Worm (Caenorhabditis elegans) whole organism, young adult: ENCODE measurements around the gene Y15E3A.4.

Experiments
- B0035.1 ChIP-seq: sonication (generic microtip); optimal IDR thresholded peaks from 2 replicates; lab custom pipeline; 2016; ENCODE audit warnings: missing genetic modification characterization, mild to moderate bottlenecking, missing compliant biosample characterization, missing genotype, missing genetic modification reagents
- B0261.1 ChIP-seq: sonication (generic microtip); optimal IDR thresholded peaks from 2 replicates; lab custom pipeline; 2016; ENCODE audit warnings: mild to moderate bottlenecking, missing genetic modification characterization, moderate library complexity, missing compliant biosample characterization
- D2030.7 ChIP-seq: fragments of 200-800 bp; sonication (Bioruptor generic); IDR thresholded peaks from 2 replicates; pipeline ENCODE4 v1.3.6; 2022; ENCODE audit warnings: missing genetic modification reagents, missing genetic modification characterization, missing compliant biosample characterization
- F23B12.7 ChIP-seq: sonication (generic microtip); optimal IDR thresholded peaks from 2 replicates; lab custom pipeline; 2017; ENCODE audit warnings: missing genetic modification characterization, mild to moderate bottlenecking, missing compliant biosample characterization, antibody characterized with exemption, moderate library complexity; ENCODE audit not compliant: insufficient read depth
- F39B2.1 ChIP-seq: fragments of 200-800 bp; sonication (Bioruptor generic); IDR thresholded peaks from 2 replicates; pipeline ENCODE4 v1.3.6; 2022; ENCODE audit warnings: missing genetic modification reagents, missing genetic modification characterization, missing compliant biosample characterization
- K12H6.12 ChIP-seq: fragments of 200-800 bp; sonication (Bioruptor generic); optimal IDR thresholded peaks from 2 replicates; lab custom pipeline; 2018; ENCODE audit warnings: mild to moderate bottlenecking, missing genetic modification characterization, missing compliant biosample characterization
- T07F8.4 ChIP-seq: sonication (generic microtip); optimal IDR thresholded peaks from 2 replicates; lab custom pipeline; 2016; ENCODE audit warnings: mild to moderate bottlenecking, missing genetic modification characterization, moderate library complexity, missing compliant biosample characterization
- Y56A3A.18 ChIP-seq: fragments of 200-800 bp; sonication (Bioruptor generic); IDR thresholded peaks from 2 replicates; pipeline ENCODE4 v1.3.6; 2022; ENCODE audit warnings: missing genetic modification reagents, missing genetic modification characterization, missing compliant biosample characterization
- Y95B8A.8 ChIP-seq: fragments of 200-800 bp; sonication (Bioruptor generic); IDR thresholded peaks from 2 replicates; pipeline ENCODE4 v1.3.6; 2022; ENCODE audit warnings: missing genetic modification reagents, missing genetic modification characterization, missing compliant biosample characterization
- akir-1 ChIP-seq: fragments of 200-800 bp; sonication (Bioruptor generic); optimal IDR thresholded peaks from 2 replicates; lab custom pipeline; 2018; ENCODE audit warnings: mild to moderate bottlenecking, missing genetic modification characterization, moderate library complexity, missing compliant biosample characterization
- athp-1 ChIP-seq: sonication (generic microtip); optimal IDR thresholded peaks from 2 replicates; lab custom pipeline; 2017; ENCODE audit warnings: mild to moderate bottlenecking, missing genetic modification characterization, missing compliant biosample characterization
- attf-5 ChIP-seq: fragments of 200-800 bp; sonication (Bioruptor generic); optimal IDR thresholded peaks from 2 replicates; lab custom pipeline; 2018; ENCODE audit warnings: mild to moderate bottlenecking, missing genetic modification characterization, missing compliant biosample characterization
- attf-6 ChIP-seq: fragments of 200-800 bp; sonication (Bioruptor generic); IDR thresholded peaks from 2 replicates; pipeline ENCODE4 v1.3.6; 2022; ENCODE audit warnings: missing genetic modification reagents, missing genetic modification characterization, missing compliant biosample characterization
- ceh-27 ChIP-seq: fragments of 200-800 bp; sonication (Bioruptor generic); optimal IDR thresholded peaks from 2 replicates; lab custom pipeline; 2018; ENCODE audit warnings: mild to moderate bottlenecking, missing genetic modification characterization, moderate library complexity, missing compliant biosample characterization
- ceh-91 ChIP-seq: fragments of 200-800 bp; sonication (Bioruptor generic); IDR thresholded peaks from 2 replicates; pipeline ENCODE4 v1.3.6; 2022; ENCODE audit warnings: missing genetic modification reagents, missing genetic modification characterization, missing compliant biosample characterization
- chd-7 ChIP-seq: sonication (generic microtip); optimal IDR thresholded peaks from 2 replicates; lab custom pipeline; 2016; ENCODE audit warnings: mild to moderate bottlenecking, missing genetic modification characterization, moderate library complexity, missing compliant biosample characterization
- dox-1 ChIP-seq: fragments of 200-800 bp; sonication (Bioruptor generic); IDR thresholded peaks from 2 replicates; pipeline ENCODE4 v1.3.6; 2022; ENCODE audit warnings: missing genetic modification reagents, missing genetic modification characterization, missing compliant biosample characterization
- ets-4 ChIP-seq: fragments of 200-800 bp; sonication (Bioruptor generic); optimal IDR thresholded peaks from 2 replicates; lab custom pipeline; 2018; ENCODE audit warnings: mild to moderate bottlenecking, missing genetic modification characterization, missing compliant biosample characterization
- fkh-3 ChIP-seq: sonication (generic microtip); optimal IDR thresholded peaks from 2 replicates; lab custom pipeline; 2016; ENCODE audit warnings: mild to moderate bottlenecking, missing genetic modification characterization, missing compliant biosample characterization
- gei-17 ChIP-seq: fragments of 200-800 bp; sonication (Bioruptor generic); optimal IDR thresholded peaks from 2 replicates; lab custom pipeline; 2018; ENCODE audit warnings: mild to moderate bottlenecking, missing genetic modification characterization, missing compliant biosample characterization
- hlh-12 ChIP-seq: sonication (generic microtip); optimal IDR thresholded peaks from 2 replicates; lab custom pipeline; 2016; ENCODE audit warnings: missing genetic modification characterization, missing compliant biosample characterization
- lsl-1 ChIP-seq: fragments of 200-800 bp; sonication (Bioruptor generic); optimal IDR thresholded peaks from 2 replicates; lab custom pipeline; 2018; ENCODE audit warnings: mild to moderate bottlenecking, missing genetic modification characterization, moderate library complexity, missing compliant biosample characterization
- madf-3 ChIP-seq: fragments of 200-800 bp; sonication (Bioruptor generic); IDR thresholded peaks from 2 replicates; pipeline ENCODE4 v1.3.6; 2022; ENCODE audit warnings: missing genetic modification reagents, missing genetic modification characterization, missing compliant biosample characterization
- mcd-1 ChIP-seq: fragments of 200-800 bp; sonication (Bioruptor generic); IDR thresholded peaks from 2 replicates; pipeline ENCODE4 v1.3.6; 2022; ENCODE audit warnings: missing genetic modification reagents, missing genetic modification characterization, missing compliant biosample characterization
- nfya-2 ChIP-seq: fragments of 200-800 bp; sonication (Bioruptor generic); IDR thresholded peaks from 2 replicates; pipeline ENCODE4 v1.3.6; 2022; ENCODE audit warnings: missing genetic modification reagents, missing genetic modification characterization, missing compliant biosample characterization
- nhr-179 ChIP-seq: sonication (generic microtip); optimal IDR thresholded peaks from 2 replicates; lab custom pipeline; 2016; ENCODE audit warnings: mild to moderate bottlenecking, missing genetic modification characterization, missing compliant biosample characterization
- nhr-80 ChIP-seq: sonication (generic microtip); optimal IDR thresholded peaks from 2 replicates; lab custom pipeline; 2016; ENCODE audit warnings: missing genetic modification characterization, missing compliant biosample characterization
- pbrm-1 ChIP-seq: fragments of 200-800 bp; sonication (Bioruptor generic); IDR thresholded peaks from 2 replicates; pipeline ENCODE4 v1.3.6; 2022; ENCODE audit warnings: missing genetic modification reagents, missing genetic modification characterization, missing compliant biosample characterization
- pha-4 ChIP-seq: fragments of 150-350 bp; sonication (generic microtip); optimal IDR thresholded peaks from 2 replicates; lab custom pipeline; 2014; ENCODE audit warnings: missing biosample characterization, missing genetic modification reagents, missing genetic modification characterization
- rec-8 ChIP-seq, 2 experiments: sonication (generic microtip); optimal IDR thresholded peaks; 2 replicates each; lab custom pipeline; 2016; ENCODE audit warnings: mild to moderate bottlenecking in 2 of 2, missing genetic modification characterization in 2 of 2, missing genetic modification reagents in 2 of 2, missing genotype in 2 of 2, missing biosample characterization in 1 of 2, missing compliant biosample characterization in 1 of 2, moderate library complexity in 1 of 2
- rpc-1 ChIP-seq, 2 experiments: fragments of 150-350 bp in 1 of 2; sonication (generic microtip) in 1 of 2; optimal IDR thresholded peaks; 2 replicates each; lab custom pipeline; 2014 to 2018; ENCODE audit warnings: missing biosample characterization in 1 of 2, missing genetic modification characterization in 1 of 2, missing genetic modification reagents in 1 of 2, missing genotype in 1 of 2
- tbp1 ChIP-seq: fragments of 200-800 bp; sonication (Bioruptor generic); optimal IDR thresholded peaks from 2 replicates; lab custom pipeline; 2018; ENCODE audit warnings: mild to moderate bottlenecking, missing genetic modification characterization, missing compliant biosample characterization
- xnd-1 ChIP-seq: sonication (generic microtip); optimal IDR thresholded peaks from 2 replicates; lab custom pipeline; 2016; ENCODE audit warnings: missing genotype, missing genetic modification reagents, missing genetic modification characterization, missing compliant biosample characterization
- zfh-2 ChIP-seq: fragments of 200-800 bp; sonication (Bioruptor generic); conservative IDR thresholded peaks from 2 replicates; pipeline ENCODE4 v1.3.6; 2022; ENCODE audit warnings: missing genetic modification reagents, missing genetic modification characterization, missing compliant biosample characterization
- zim-3 ChIP-seq: sonication (generic microtip); optimal IDR thresholded peaks from 2 replicates; lab custom pipeline; 2017; ENCODE audit warnings: mild to moderate bottlenecking, missing genetic modification characterization, moderate library complexity, missing compliant biosample characterization
- ztf-28 ChIP-seq: fragments of 200-800 bp; sonication (Bioruptor generic); IDR thresholded peaks from 2 replicates; pipeline ENCODE4 v1.3.6; 2022; ENCODE audit warnings: missing genetic modification reagents, missing genetic modification characterization, missing compliant biosample characterization
- ztf-3 ChIP-seq: fragments of 200-800 bp; sonication (Bioruptor generic); optimal IDR thresholded peaks from 2 replicates; lab custom pipeline; 2018; ENCODE audit warnings: mild to moderate bottlenecking, missing genetic modification characterization, missing compliant biosample characterization

The Y15E3A.4 gene

DNA sequence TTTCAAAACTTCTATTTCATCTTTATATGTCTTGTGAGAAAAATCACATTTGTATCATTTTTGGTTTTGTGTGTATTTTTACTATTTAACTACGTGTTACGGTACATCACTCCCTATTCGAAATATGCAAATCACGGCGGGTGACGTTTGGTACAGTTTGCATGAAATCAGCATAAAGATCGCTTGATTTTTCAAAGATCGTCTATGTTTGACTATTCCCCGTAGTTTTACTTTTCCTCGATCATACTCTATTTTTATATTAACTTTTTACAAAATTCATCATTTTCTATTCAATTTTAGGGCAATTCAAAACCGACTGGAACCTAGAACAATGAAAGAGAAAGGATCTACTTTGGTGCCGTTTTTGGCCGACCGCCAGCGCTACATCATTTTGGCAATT lies at the start of gene Y15E3A.4:
Gene Y15E3A.4 (plus strand): TSS at position 301 of the 400 bp plus-strand sequence.
- no peak for TF ChIP-seq attf-6 (GFP tag; lab: Robert Waterston, UW)
- no peak for TF ChIP-seq nhr-179 (tag; lab: Kevin White, UChicago)
- no peak for TF ChIP-seq rec-8 (tag; optimal IDR thresholded peaks at IDR 0.05; lab: Kevin White, UChicago)
- no peak for TF ChIP-seq chd-7
- no peak for TF ChIP-seq pha-4
- TF ChIP-seq B0035.1 (tag; lab: Kevin White, UChicago): no peak
- TF ChIP-seq K12H6.12: no peak
- no peak for TF ChIP-seq ceh-91 (GFP tag; lab: Robert Waterston, UW)

DNA sequence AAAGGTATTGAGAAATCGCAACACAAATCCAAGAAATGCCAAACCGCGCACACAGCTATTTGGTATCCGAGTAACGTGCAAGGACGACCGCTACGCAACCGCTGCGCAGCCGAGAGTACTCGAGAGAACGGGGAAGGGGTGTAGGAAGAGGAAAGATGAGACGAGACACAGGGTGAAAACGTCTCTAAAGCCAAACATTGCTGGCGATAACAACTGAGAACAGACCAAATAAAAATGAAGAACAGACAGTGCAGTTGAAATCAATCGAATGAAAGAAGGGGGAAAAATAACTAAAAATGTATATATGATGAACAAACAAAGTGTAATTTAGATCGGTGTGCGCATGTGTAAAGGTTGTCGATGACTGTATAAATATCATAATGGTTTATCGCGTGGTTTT lies 49.5 kb upstream of the Y15E3A.4 start:
- TF ChIP-seq attf-5 (GFP tag; lab: Kevin White, UChicago) (peak; percentile 27), madf-3 (GFP tag; lab: Robert Waterston, UW) (0 out of 2 replicates have a peak, but pooled peaks have one; percentile 17), nfya-2 (no peak), xnd-1 (tag; lab: Kevin White, UChicago) (no peak), ets-4 (GFP tag; lab: Kevin White, UChicago) (no peak), zfh-2 (GFP tag; lab: Robert Waterston, UW) (peak; percentile 52; the same call in 1 of the 2 replicates), tbp1 (GFP tag; lab: Kevin White, UChicago) (peak; percentile 25), dox-1 (GFP tag; lab: Robert Waterston, UW) (0 out of 2 replicates have a peak, but pooled peaks have one; percentile 20), T07F8.4 (tag; lab: Kevin White, UChicago) (no peak), rec-8 (tag; optimal IDR thresholded peaks at IDR 0.05; lab: Kevin White, UChicago) (no peak), F39B2.1 (GFP tag; lab: Robert Waterston, UW) (no peak), ceh-27 (peak; percentile 30), pbrm-1 (GFP tag; lab: Robert Waterston, UW) (no peak), nhr-80 (tag; lab: Kevin White, UChicago) (peak; percentile 70), attf-6 (GFP tag; lab: Robert Waterston, UW) (no peak), F23B12.7 (tag; lab: Kevin White, UChicago) (peak; percentile 47), B0261.1 (tag; lab: Kevin White, UChicago) (no peak)

DNA sequence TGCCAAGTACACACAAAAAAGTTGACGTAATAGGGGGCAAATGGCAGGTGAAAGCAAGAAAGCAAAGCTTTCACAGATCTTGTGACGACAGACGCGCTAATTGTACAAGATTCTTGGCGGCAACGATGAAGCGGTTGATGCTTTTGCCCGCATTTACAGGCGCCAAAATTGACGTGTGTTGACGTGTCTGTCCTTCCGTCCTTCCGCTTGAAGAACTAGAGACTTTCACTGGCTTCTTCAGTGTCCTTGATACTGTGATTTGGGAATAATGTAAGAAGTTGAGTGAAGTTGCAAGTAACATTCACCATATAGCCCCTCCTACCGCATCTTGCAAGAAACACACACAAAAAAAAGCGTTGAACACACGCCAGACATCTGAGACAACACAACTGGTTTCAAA lies 47.0 kb upstream of the Y15E3A.4 start, which contains the start of gene jud-4:
Gene jud-4 (plus strand): TSS at position 376 of the 400 bp plus-strand sequence.
- TF ChIP-seq athp-1 (no peak), akir-1 (GFP tag; lab: Kevin White, UChicago) (no peak), ztf-28 (GFP tag; lab: Robert Waterston, UW) (no peak), zim-3 (tag; lab: Kevin White, UChicago) (no peak), rec-8 (tag; optimal IDR thresholded peaks at IDR 0.05; lab: Kevin White, UChicago) (no peak), ztf-3 (GFP tag; lab: Kevin White, UChicago) (no peak), rpc-1 (optimal IDR thresholded peaks at IDR 0.05; lab: Kevin White, UChicago) (no peak), rpc-1 (tag; optimal IDR thresholded peaks at IDR 0.05; lab: Kevin White, UChicago) (no peak), fkh-3 (tag; lab: Kevin White, UChicago) (no peak), ets-4 (GFP tag; lab: Kevin White, UChicago) (no peak), F39B2.1 (GFP tag; lab: Robert Waterston, UW) (no peak), mcd-1 (GFP tag; lab: Robert Waterston, UW) (no peak), Y56A3A.18 (no peak), attf-6 (GFP tag; lab: Robert Waterston, UW) (no peak), gei-17 (GFP tag; lab: Kevin White, UChicago) (no peak), Y95B8A.8 (GFP tag; lab: Robert Waterston, UW) (no peak), D2030.7 (GFP tag; lab: Robert Waterston, UW) (no peak), pbrm-1 (GFP tag; lab: Robert Waterston, UW) (no peak), hlh-12 (tag; lab: Kevin White, UChicago) (no peak), K12H6.12 (no peak), lsl-1 (GFP tag; lab: Kevin White, UChicago) (no peak)
